Worm (Caenorhabditis elegans) whole organism, midembryonic: Measurements from ENCODE around the gene F40G12.5.

Experiments used
- T22C8.4 ChIP-seq: fragments of 200-800 bp; sonication (Bioruptor generic); IDR thresholded peaks from 2 replicates; pipeline ENCODE4 v1.3.6; 2022; ENCODE audit warnings: missing genetic modification characterization, missing compliant biosample characterization
- cog-1 ChIP-seq: sonication (generic microtip); optimal IDR thresholded peaks from 2 replicates; lab custom pipeline; 2016; ENCODE audit warnings: missing genetic modification characterization, missing compliant biosample characterization
- flt-1 ChIP-seq: fragments of 200-800 bp; sonication (Bioruptor generic); IDR thresholded peaks from 2 replicates; pipeline ENCODE4 v1.3.6; 2022; ENCODE audit warnings: missing genetic modification characterization, missing compliant biosample characterization
- klf-2 ChIP-seq: fragments of 200-800 bp; sonication (Bioruptor generic); conservative IDR thresholded peaks from 2 replicates; pipeline ENCODE4 v1.3.6; 2022; ENCODE audit warnings: missing genetic modification reagents, missing genetic modification characterization, missing compliant biosample characterization
- med-1 ChIP-seq: sonication (generic microtip); optimal IDR thresholded peaks from 2 replicates; lab custom pipeline; 2017; ENCODE audit warnings: missing genetic modification characterization, mild to moderate bottlenecking, missing compliant biosample characterization, antibody characterized with exemption, missing genetic modification reagents; ENCODE audit not compliant: insufficient read depth
- ref-1 ChIP-seq: fragments of 200-800 bp; sonication (Bioruptor generic); conservative IDR thresholded peaks from 2 replicates; pipeline ENCODE4 v1.3.6; 2022; ENCODE audit warnings: missing genetic modification reagents, missing genetic modification characterization, missing compliant biosample characterization
- ztf-23 ChIP-seq: fragments of 200-800 bp; sonication (Bioruptor generic); IDR thresholded peaks from 2 replicates; pipeline ENCODE4 v1.3.6; 2022; ENCODE audit warnings: missing genetic modification reagents, missing genetic modification characterization, missing compliant biosample characterization
- ztf-29 ChIP-seq: fragments of 200-800 bp; sonication (Bioruptor generic); IDR thresholded peaks from 2 replicates; pipeline ENCODE4 v1.3.6; 2022; ENCODE audit warnings: missing genetic modification reagents, missing genetic modification characterization, missing compliant biosample characterization

ce11 chrV:14312695-14313094, 42.1 kb upstream of the F40G12.5 start, which contains the start of gene F14D7.8:
- TF ChIP-seq flt-1 (no peak), cog-1 (tag; lab: Kevin White, UChicago) (no peak), klf-2 (GFP tag; lab: Robert Waterston, UW) (no peak), ztf-23 (no peak), ref-1 (GFP tag; lab: Robert Waterston, UW) (no peak), T22C8.4 (GFP tag; lab: Robert Waterston, UW) (no peak), ztf-29 (GFP tag; lab: Robert Waterston, UW) (no peak), med-1 (no peak)
